In genomic region chr3L:18184762-18185161, dm6 we compare ENCODE assay signal across 1 fruit fly cellular context.
A peak's percentile ranks its signal among the peaks of the same experiment; 100 is the strongest.
TF ChIP-seq lines count a peak whose summit lies in the region.

No protein-coding gene starts in this region.

TF ChIP-seq in whole organism, embryonic, 481 proteins besides CTCF, POLR2A, EP300 and RAD21 (continued from another document):
- TF ChIP-seq CG8924 (tag; optimal IDR thresholded peaks at IDR 0.05; lab: Kevin White, UChicago), result no peak
- no peak for TF ChIP-seq Hey (tag; optimal IDR thresholded peaks at IDR 0.05; lab: Kevin White, UChicago)
- 0 out of 2 replicates have a peak, but pooled peaks have one; percentile 10 for TF ChIP-seq CG3847 (GFP tag; IDR thresholded peaks at IDR 0.05; lab: Robert Waterston, UW)
